Worm (Caenorhabditis elegans) whole organism, L4/young adult: ENCODE data around the gene F54E2.5.

ENCODE experiments used
- W03F9.2 ChIP-seq: fragments of 150-350 bp; optimal IDR thresholded peaks from 2 replicates; lab custom pipeline; 2014; ENCODE audit warnings: missing biosample characterization, missing genetic modification characterization
- dao-5 ChIP-seq: sonication (generic microtip); optimal IDR thresholded peaks from 2 replicates; lab custom pipeline; 2016; ENCODE audit warnings: missing genotype, missing genetic modification characterization, moderate library complexity, missing compliant biosample characterization

- TF ChIP-seq W03F9.2 (no peak), dao-5 (no peak)
Measured at ce11 chrV:2825978-2826377, 10.1 kb upstream of the F54E2.5 start.
